Fruit fly (Drosophila melanogaster) whole organism, prepupa: Measurements from ENCODE around the gene CG4098.

Experiments used
- Blimp-1 ChIP-seq: fragments of 200-800 bp; sonication (Bioruptor generic); optimal IDR thresholded peaks from 3 replicates; lab custom pipeline; 2017; ENCODE audit warnings: missing biosample characterization, missing genetic modification characterization, mild to moderate bottlenecking, moderate library complexity, missing genetic modification reagents
- CG10631 ChIP-seq: fragments of 200-800 bp; sonication (Bioruptor generic); optimal IDR thresholded peaks from 2 replicates; lab custom pipeline; 2016; ENCODE audit warnings: missing biosample characterization, missing genetic modification characterization
- CG11762 ChIP-seq: fragments of 200-800 bp; sonication (Bioruptor generic); optimal IDR thresholded peaks from 3 replicates; lab custom pipeline; 2016; ENCODE audit warnings: missing biosample characterization, missing genetic modification characterization; ENCODE audit not compliant: insufficient read depth
- CG15336 ChIP-seq: fragments of 200-800 bp; sonication (Bioruptor generic); IDR thresholded peaks from 2 replicates; pipeline ENCODE4 v1.3.6; 2022; ENCODE audit warnings: missing biosample characterization, missing genetic modification characterization
- CG1621 ChIP-seq: fragments of 200-800 bp; sonication (Bioruptor generic); optimal IDR thresholded peaks from 3 replicates; lab custom pipeline; 2018; ENCODE audit warnings: missing biosample characterization, mild to moderate bottlenecking, missing genetic modification characterization
- CG3032 ChIP-seq: fragments of 200-800 bp; optimal IDR thresholded peaks from 2 replicates; lab custom pipeline; 2019; ENCODE audit warnings: missing biosample characterization, mild to moderate bottlenecking, missing genetic modification characterization, moderate library complexity
- CG31627 ChIP-seq: fragments of 200-800 bp; sonication (Bioruptor generic); optimal IDR thresholded peaks from 3 replicates; lab custom pipeline; 2016; ENCODE audit warnings: missing biosample characterization, missing genetic modification characterization
- CG32006 ChIP-seq: fragments of 200-800 bp; sonication (Bioruptor generic); optimal IDR thresholded peaks from 3 replicates; lab custom pipeline; 2017; ENCODE audit warnings: missing biosample characterization, mild to moderate bottlenecking, missing genetic modification characterization
- CG6792 ChIP-seq: fragments of 200-800 bp; sonication (Bioruptor generic); optimal IDR thresholded peaks from 3 replicates; lab custom pipeline; 2016; ENCODE audit warnings: missing biosample characterization, missing genetic modification characterization
- CG6808 ChIP-seq: fragments of 200-800 bp; sonication (Bioruptor generic); optimal IDR thresholded peaks from 3 replicates; lab custom pipeline; 2017; ENCODE audit warnings: missing biosample characterization, missing genetic modification characterization, mild to moderate bottlenecking, moderate library complexity, missing genetic modification reagents
- CG6854 ChIP-seq: fragments of 200-800 bp; sonication (Bioruptor generic); optimal IDR thresholded peaks from 2 replicates; lab custom pipeline; 2017; ENCODE audit warnings: missing biosample characterization, mild to moderate bottlenecking, missing genetic modification characterization
- CG7368 ChIP-seq: fragments of 200-800 bp; sonication (Bioruptor generic); optimal IDR thresholded peaks from 3 replicates; lab custom pipeline; 2016; ENCODE audit warnings: missing biosample characterization, missing genetic modification characterization
- CG8119 ChIP-seq: fragments of 200-800 bp; sonication (Bioruptor generic); IDR thresholded peaks from 3 replicates; pipeline ENCODE4 v1.3.6; 2022; ENCODE audit warnings: missing biosample characterization, missing genetic modification characterization
- CG8319 ChIP-seq: fragments of 200-800 bp; sonication (Bioruptor generic); optimal IDR thresholded peaks from 3 replicates; lab custom pipeline; 2016; ENCODE audit warnings: missing biosample characterization, missing genetic modification characterization
- CG8632 ChIP-seq: fragments of 200-800 bp; sonication (Bioruptor generic); optimal IDR thresholded peaks from 3 replicates; lab custom pipeline; 2016; ENCODE audit warnings: missing biosample characterization, missing genetic modification characterization
- CG9139 ChIP-seq: fragments of 200-800 bp; sonication (Bioruptor generic); optimal IDR thresholded peaks from 3 replicates; lab custom pipeline; 2017; ENCODE audit warnings: missing biosample characterization, mild to moderate bottlenecking, missing genetic modification characterization
- Eip78C ChIP-seq: fragments of 200-800 bp; sonication (Bioruptor generic); peaks from one replicate; lab custom pipeline; 2016; ENCODE audit warnings: missing biosample characterization, missing genetic modification characterization
- Ets96B ChIP-seq: fragments of 200-800 bp; optimal IDR thresholded peaks from 2 replicates; lab custom pipeline; 2019; ENCODE audit warnings: missing biosample characterization, mild to moderate bottlenecking, missing genetic modification characterization, moderate library complexity
- Gug ChIP-seq: fragments of 200-800 bp; sonication (Bioruptor generic); IDR thresholded peaks from 2 replicates; pipeline ENCODE4 v1.3.6; 2022; ENCODE audit warnings: missing biosample characterization, missing genetic modification characterization
- Hr38 ChIP-seq: sonication (Bioruptor generic); optimal IDR thresholded peaks from 2 replicates; lab custom pipeline; 2016; ENCODE audit warnings: missing biosample characterization, missing genetic modification characterization
- Lpt ChIP-seq: fragments of 200-800 bp; sonication (Bioruptor generic); optimal IDR thresholded peaks from 3 replicates; lab custom pipeline; 2016; ENCODE audit warnings: missing biosample characterization, missing genetic modification characterization
- Met ChIP-seq: fragments of 200-800 bp; sonication (Bioruptor generic); optimal IDR thresholded peaks from 3 replicates; lab custom pipeline; 2016; ENCODE audit warnings: missing biosample characterization, missing genetic modification characterization
- OdsH ChIP-seq: fragments of 200-800 bp; sonication (Bioruptor generic); optimal IDR thresholded peaks from 3 replicates; lab custom pipeline; 2016; ENCODE audit warnings: missing biosample characterization, missing genetic modification characterization
- Sox102F ChIP-seq: fragments of 200-800 bp; sonication (Bioruptor generic); optimal IDR thresholded peaks from 2 replicates; lab custom pipeline; 2016; ENCODE audit warnings: missing biosample characterization, mild to moderate bottlenecking, missing genetic modification characterization
- Sox14 ChIP-seq: fragments of 200-800 bp; sonication (Bioruptor generic); optimal IDR thresholded peaks from 3 replicates; lab custom pipeline; 2016; ENCODE audit warnings: missing biosample characterization, missing genetic modification characterization
- Sox15 ChIP-seq: fragments of 200-800 bp; sonication (Bioruptor generic); optimal IDR thresholded peaks from 3 replicates; lab custom pipeline; 2016; ENCODE audit warnings: missing biosample characterization, missing genetic modification characterization
- achi ChIP-seq: fragments of 200-800 bp; sonication (Bioruptor generic); optimal IDR thresholded peaks from 3 replicates; lab custom pipeline; 2016; ENCODE audit warnings: missing biosample characterization, missing genetic modification characterization
- acj6 ChIP-seq: fragments of 200-800 bp; sonication (Bioruptor generic); optimal IDR thresholded peaks from 3 replicates; lab custom pipeline; 2016; ENCODE audit warnings: missing biosample characterization, missing genetic modification characterization
- dac ChIP-seq: fragments of 200-800 bp; sonication (Bioruptor generic); optimal IDR thresholded peaks from 2 replicates; lab custom pipeline; 2017; ENCODE audit warnings: missing biosample characterization, mild to moderate bottlenecking, missing genetic modification characterization
- dsx ChIP-seq: fragments of 200-800 bp; optimal IDR thresholded peaks from 3 replicates; lab custom pipeline; 2019; ENCODE audit warnings: missing biosample characterization, mild to moderate bottlenecking, missing genetic modification characterization, moderate library complexity; ENCODE audit not compliant: poor library complexity, severe bottlenecking
- eg ChIP-seq: fragments of 200-800 bp; sonication (Bioruptor generic); IDR thresholded peaks from 3 replicates; pipeline ENCODE4 v1.3.6; 2022; ENCODE audit warnings: missing biosample characterization, missing genetic modification characterization
- esn ChIP-seq: fragments of 200-800 bp; sonication (Bioruptor generic); optimal IDR thresholded peaks from 2 replicates; lab custom pipeline; 2016; ENCODE audit warnings: missing biosample characterization, mild to moderate bottlenecking, missing genetic modification characterization, moderate library complexity
- fd59A ChIP-seq: fragments of 200-800 bp; sonication (Bioruptor generic); optimal IDR thresholded peaks from 2 replicates; lab custom pipeline; 2017; ENCODE audit warnings: missing biosample characterization, mild to moderate bottlenecking, missing genetic modification characterization, missing genetic modification reagents
- fd85E ChIP-seq: fragments of 200-800 bp; sonication (Bioruptor generic); optimal IDR thresholded peaks from 3 replicates; lab custom pipeline; 2016; ENCODE audit warnings: missing biosample characterization, missing genetic modification characterization
- fkh ChIP-seq: fragments of 200-800 bp; sonication (Bioruptor generic); optimal IDR thresholded peaks from 3 replicates; lab custom pipeline; 2017; ENCODE audit warnings: missing biosample characterization, mild to moderate bottlenecking, missing genetic modification characterization, moderate library complexity
- lz ChIP-seq: fragments of 200-800 bp; sonication (Bioruptor generic); optimal IDR thresholded peaks from 3 replicates; lab custom pipeline; 2016; ENCODE audit warnings: missing biosample characterization, missing genetic modification characterization
- net ChIP-seq: fragments of 200-800 bp; sonication (Bioruptor generic); optimal IDR thresholded peaks from 3 replicates; lab custom pipeline; 2016; ENCODE audit warnings: missing biosample characterization, missing genetic modification characterization
- pdm3 ChIP-seq: fragments of 200-800 bp; sonication (Bioruptor generic); optimal IDR thresholded peaks from 3 replicates; lab custom pipeline; 2016; ENCODE audit warnings: missing biosample characterization, missing genetic modification characterization
- salr ChIP-seq, 2 experiments: fragments of 200-800 bp; sonication (Bioruptor generic); optimal IDR thresholded peaks; 3 replicates each; lab custom pipeline; 2016 to 2018; ENCODE audit warnings: missing biosample characterization in 2 of 2, missing genetic modification characterization in 2 of 2, mild to moderate bottlenecking in 1 of 2
- spab ChIP-seq: fragments of 200-800 bp; sonication (Bioruptor generic); optimal IDR thresholded peaks from 2 replicates; lab custom pipeline; 2017; ENCODE audit warnings: missing biosample characterization, mild to moderate bottlenecking, missing genetic modification characterization, missing genetic modification reagents
- ss ChIP-seq, 2 experiments: fragments of 200-800 bp; sonication (Bioruptor generic); optimal IDR thresholded peaks; 2 replicates in 1 of 2; 3 replicates in 1 of 2; lab custom pipeline; 2017 to 2018; ENCODE audit warnings: mild to moderate bottlenecking in 2 of 2, missing biosample characterization in 2 of 2, missing genetic modification characterization in 2 of 2, moderate library complexity in 1 of 2
- svp ChIP-seq: fragments of 200-800 bp; sonication (Bioruptor generic); peaks from one replicate; lab custom pipeline; 2016; ENCODE audit warnings: missing biosample characterization, missing genetic modification characterization
- topi ChIP-seq: fragments of 200-800 bp; sonication (Bioruptor generic); optimal IDR thresholded peaks from 3 replicates; lab custom pipeline; 2016; ENCODE audit warnings: missing biosample characterization, missing genetic modification characterization
- vri ChIP-seq: fragments of 200-800 bp; sonication (Bioruptor generic); optimal IDR thresholded peaks from 3 replicates; lab custom pipeline; 2016; ENCODE audit warnings: missing biosample characterization, mild to moderate bottlenecking, missing genetic modification characterization

Gene CG4098

DNA sequence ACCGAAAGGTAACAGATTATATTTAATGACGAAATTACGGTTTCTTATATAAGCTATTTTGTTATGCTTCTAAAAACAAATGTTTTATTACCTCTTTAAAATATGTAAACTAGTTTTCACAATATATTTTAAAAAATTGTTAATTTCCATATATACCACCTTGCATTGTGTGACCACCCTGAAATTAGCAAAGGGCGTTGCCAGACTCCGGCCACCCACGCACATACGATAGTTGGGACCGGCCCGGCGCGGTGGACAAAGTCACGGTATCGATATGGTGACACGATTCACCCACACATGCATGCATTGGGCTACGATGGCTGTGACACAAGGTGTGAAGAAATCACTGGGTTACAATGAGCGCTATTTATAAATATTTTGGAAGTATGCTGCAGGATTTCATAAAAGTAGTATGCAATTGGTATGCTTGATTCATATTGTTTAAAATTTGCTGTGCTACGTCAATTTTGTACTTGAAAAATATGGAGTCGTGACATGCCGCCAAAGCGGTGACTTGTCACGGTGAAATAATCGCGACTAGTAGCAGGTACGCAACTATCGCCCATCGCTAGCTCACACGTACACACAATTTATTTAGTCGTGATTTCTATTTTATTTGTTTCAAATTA is 21.0 kb downstream of the CG4098 start (continued):
- peak; percentile 57 for TF ChIP-seq CG3032 (tag; lab: Kevin White, UChicago)
- TF ChIP-seq Gug = no peak
- peak; percentile 53 for TF ChIP-seq fkh (GFP tag; lab: Kevin White, UChicago)
- peak; percentile 64 for TF ChIP-seq Sox14 (GFP tag; lab: Kevin White, UChicago)
- 0 out of 3 replicates have a peak, but pooled peaks have one; percentile 54 for TF ChIP-seq CG8119 (GFP tag; lab: Robert Waterston, UW)
- no peak for TF ChIP-seq CG6808 (GFP tag; lab: Kevin White, UChicago)
- peak; percentile 42 for TF ChIP-seq topi
- peak; percentile 66 for TF ChIP-seq esn (GFP tag; lab: Kevin White, UChicago)
- no peak for TF ChIP-seq CG9139
- TF ChIP-seq CG6792 (GFP tag; lab: Kevin White, UChicago) = peak; percentile 10
- TF ChIP-seq, all 60 proteins: peak for 25

DNA sequence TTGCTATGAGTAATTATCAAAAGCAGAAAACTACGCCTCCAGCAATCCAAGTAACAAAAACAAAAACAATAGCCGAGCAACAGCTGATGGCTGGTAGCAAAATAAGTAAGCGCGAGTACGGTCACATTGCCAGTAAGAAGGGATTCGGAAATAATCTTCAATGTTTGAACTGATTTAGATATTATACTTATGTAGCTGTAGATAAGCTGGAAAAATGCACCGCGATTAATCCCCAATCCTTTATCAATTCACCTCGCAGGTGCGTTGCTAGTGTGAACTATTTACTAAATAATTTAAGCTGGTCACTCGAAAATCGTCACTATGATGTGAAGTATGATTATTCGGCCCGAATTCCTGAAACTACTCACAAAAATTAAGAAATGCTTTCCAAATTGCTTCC is 22.2 kb downstream of the CG4098 start, which contains the start of the genes Syx8 and CG32163:
Gene Syx8, minus strand, starts transcription at position 69 of the 400 bp plus-strand sequence.
Gene CG32163, plus strand, starts transcription at position 169 of the 400 bp plus-strand sequence.
- TF ChIP-seq Sox102F (no peak), vri (GFP tag; lab: Kevin White, UChicago) (no peak), Sox15 (GFP tag; lab: Kevin White, UChicago) (no peak), Sox14 (GFP tag; lab: Kevin White, UChicago) (peak; percentile 32), Ets96B (tag; lab: Kevin White, UChicago) (no peak), CG32006 (GFP tag; lab: Kevin White, UChicago) (no peak), CG8119 (GFP tag; lab: Robert Waterston, UW) (no peak)

DNA sequence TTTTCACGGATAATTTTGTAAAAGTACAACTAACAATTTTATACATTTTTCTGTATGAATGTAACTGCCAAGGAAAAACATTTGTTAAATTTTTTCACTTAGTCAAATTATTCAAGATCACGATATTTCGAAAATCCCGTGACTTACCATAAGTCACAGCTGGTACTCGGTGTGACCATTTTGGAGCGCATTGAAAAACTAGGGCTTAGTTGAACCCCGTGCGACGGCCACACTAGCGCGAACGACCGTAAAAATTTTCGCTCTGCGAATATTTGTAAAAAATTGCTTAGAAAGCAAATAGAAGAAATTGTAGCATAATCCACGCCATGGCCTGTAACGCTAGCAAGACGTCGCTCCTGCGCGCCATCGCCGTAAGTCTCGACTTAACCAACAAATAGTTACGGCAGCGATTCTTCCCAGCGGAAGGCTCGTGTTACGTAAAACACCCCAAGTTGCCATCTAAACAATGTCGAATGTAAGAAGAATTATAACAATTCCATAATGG is 25.0 kb downstream of the CG4098 start, which contains the start of gene UQCR-C2:
Gene UQCR-C2, plus strand, starts transcription at position 51 of the 505 bp plus-strand sequence.
- TF ChIP-seq net (no peak), ss (GFP tag; optimal IDR thresholded peaks at IDR 0.05; lab: Kevin White, UChicago) (no peak), eg (GFP tag; lab: Robert Waterston, UW) (no peak), fd59A (no peak), Blimp-1 (GFP tag; lab: Kevin White, UChicago) (no peak), CG6854 (no peak), Gug (no peak), vri (GFP tag; lab: Kevin White, UChicago) (no peak), svp (GFP tag; lab: Kevin White, UChicago) (no peak), esn (GFP tag; lab: Kevin White, UChicago) (peak; percentile 18), dac (GFP tag; lab: Kevin White, UChicago) (no peak), dsx (GFP tag; lab: Kevin White, UChicago) (no peak), acj6 (no peak), CG1621 (tag; lab: Kevin White, UChicago) (peak; percentile 78), salr (GFP tag; optimal IDR thresholded peaks at IDR 0.05; lab: Kevin White, UChicago) (no peak), fkh (GFP tag; lab: Kevin White, UChicago) (no peak), Hr38 (GFP tag; lab: Kevin White, UChicago) (no peak), Lpt (GFP tag; lab: Kevin White, UChicago) (no peak), pdm3 (no peak), CG8119 (GFP tag; lab: Robert Waterston, UW) (no peak), Eip78C (GFP tag; lab: Kevin White, UChicago) (peak; percentile 42), spab (GFP tag; lab: Kevin White, UChicago) (no peak), CG3032 (tag; lab: Kevin White, UChicago) (peak; percentile 17), CG15336 (GFP tag; lab: Robert Waterston, UW) (no peak), CG8319 (GFP tag; lab: Kevin White, UChicago) (no peak), CG11762 (GFP tag; lab: Kevin White, UChicago) (no peak), topi (peak; percentile 16), Sox15 (GFP tag; lab: Kevin White, UChicago) (no peak), fd85E (GFP tag; lab: Kevin White, UChicago) (no peak), achi (GFP tag; lab: Kevin White, UChicago) (no peak), Met (GFP tag; lab: Kevin White, UChicago) (no peak), CG31627 (GFP tag; lab: Kevin White, UChicago) (no peak), CG9139 (no peak), Sox14 (GFP tag; lab: Kevin White, UChicago) (peak; percentile 34), CG7368 (GFP tag; lab: Kevin White, UChicago) (no peak), lz (GFP tag; lab: Kevin White, UChicago) (peak; percentile 31), CG10631 (no peak), CG6792 (GFP tag; lab: Kevin White, UChicago) (no peak), OdsH (GFP tag; lab: Kevin White, UChicago) (no peak), CG8632 (no peak)
